Worm (Caenorhabditis elegans) whole organism, L4 larva: ENCODE measurements around the gene C30F2.4.

ENCODE experiments used
- F26F4.8 ChIP-seq: fragments of 200-800 bp; sonication (Bioruptor generic); conservative IDR thresholded peaks from 2 replicates; pipeline ENCODE4 v1.3.6; 2022; ENCODE audit warnings: missing genetic modification characterization, missing compliant biosample characterization
- R02D3.7 ChIP-seq: fragments of 150-350 bp; sonication (generic microtip); optimal IDR thresholded peaks from 3 replicates; lab custom pipeline; 2014; ENCODE audit warnings: missing biosample characterization, missing genetic modification characterization
- Y48G9A.11 ChIP-seq: fragments of 200-800 bp; sonication (Bioruptor generic); IDR thresholded peaks from 2 replicates; pipeline ENCODE4 v1.3.6; 2022; ENCODE audit warnings: missing genetic modification reagents, missing genetic modification characterization, missing compliant biosample characterization
- aha-1 ChIP-seq: fragments of 150-350 bp; peaks from one replicate; lab custom pipeline; 2014; ENCODE audit warnings: missing biosample characterization, missing genetic modification characterization
- arid-1 ChIP-seq: fragments of 200-800 bp; sonication (Bioruptor generic); conservative IDR thresholded peaks from 2 replicates; pipeline ENCODE4 v1.3.6; 2022; ENCODE audit warnings: missing genetic modification reagents, missing genetic modification characterization, missing compliant biosample characterization
- ceh-20 ChIP-seq: fragments of 200-800 bp; sonication (Bioruptor generic); IDR thresholded peaks from 2 replicates; pipeline ENCODE4 v1.3.6; 2022; ENCODE audit warnings: missing genetic modification reagents, missing genetic modification characterization, missing compliant biosample characterization
- ceh-28 ChIP-seq: fragments of 150-350 bp; optimal IDR thresholded peaks from 2 replicates; lab custom pipeline; 2014; ENCODE audit warnings: missing biosample characterization, missing genetic modification reagents, missing genetic modification characterization
- ces-1 ChIP-seq: fragments of 150-350 bp; sonication (generic microtip); optimal IDR thresholded peaks from 4 replicates; lab custom pipeline; 2014; ENCODE audit warnings: missing biosample characterization, missing genetic modification reagents, missing genetic modification characterization
- ctbp-1 ChIP-seq: fragments of 200-800 bp; sonication (Bioruptor generic); IDR thresholded peaks from 2 replicates; pipeline ENCODE4 v1.3.6; 2022; ENCODE audit warnings: missing genetic modification reagents, missing genetic modification characterization, missing compliant biosample characterization
- daf-8 ChIP-seq: fragments of 200-800 bp; sonication (Bioruptor generic); IDR thresholded peaks from 2 replicates; pipeline ENCODE4 v1.3.6; 2022; ENCODE audit warnings: missing genetic modification characterization, missing compliant biosample characterization
- fkh-10 ChIP-seq: fragments of 150-350 bp; optimal IDR thresholded peaks from 2 replicates; lab custom pipeline; 2014; ENCODE audit warnings: missing biosample characterization, missing genetic modification reagents, missing genetic modification characterization
- hif-1 ChIP-seq, 2 experiments: sonication (generic microtip); optimal IDR thresholded peaks; 2 replicates each; lab custom pipeline; 2016 to 2017; ENCODE audit warnings: missing compliant biosample characterization in 2 of 2, missing genetic modification characterization in 2 of 2, missing genetic modification reagents in 2 of 2, missing genotype in 2 of 2, mild to moderate bottlenecking in 1 of 2
- lin-15B ChIP-seq: fragments of 150-350 bp; sonication (generic microtip); optimal IDR thresholded peaks from 3 replicates; lab custom pipeline; 2014; ENCODE audit warnings: missing biosample characterization, missing genetic modification characterization
- lin-29 ChIP-seq: fragments of 200-800 bp; sonication (Bioruptor generic); IDR thresholded peaks from 2 replicates; pipeline ENCODE4 v1.3.6; 2022; ENCODE audit warnings: missing genetic modification reagents, missing genetic modification characterization, missing compliant biosample characterization
- lsy-2 ChIP-seq, 2 experiments: fragments of 150-350 bp in 1 of 2; sonication (generic microtip) in 1 of 2; optimal IDR thresholded peaks; 2 replicates each; lab custom pipeline; 2014 to 2017; ENCODE audit warnings: missing biosample characterization in 2 of 2, missing genetic modification characterization in 2 of 2
- madf-5 ChIP-seq, 2 experiments: fragments of 200-800 bp; sonication (Bioruptor generic); IDR thresholded peaks; 2 replicates each; pipeline ENCODE4 v1.3.6; 2022; ENCODE audit warnings: missing compliant biosample characterization in 2 of 2, missing genetic modification characterization in 2 of 2
- madf-9 ChIP-seq: fragments of 200-800 bp; sonication (Bioruptor generic); conservative IDR thresholded peaks from 2 replicates; pipeline ENCODE4 v1.3.6; 2022; ENCODE audit warnings: missing genetic modification reagents, missing genetic modification characterization, missing compliant biosample characterization
- mdl-1 ChIP-seq, 2 experiments: fragments of 150-350 bp in 1 of 2; sonication (generic microtip) in 1 of 2; optimal IDR thresholded peaks; 2 replicates each; lab custom pipeline; 2014 to 2017; ENCODE audit warnings: missing biosample characterization in 2 of 2, missing genetic modification characterization in 2 of 2
- mep-1 ChIP-seq: fragments of 150-350 bp; sonication (generic microtip); optimal IDR thresholded peaks from 3 replicates; lab custom pipeline; 2014; ENCODE audit warnings: missing biosample characterization, missing genetic modification characterization
- mes-2 ChIP-seq: sonication (generic microtip); optimal IDR thresholded peaks from 2 replicates; lab custom pipeline; 2016; ENCODE audit warnings: missing genotype, mild to moderate bottlenecking, missing genetic modification characterization, missing compliant biosample characterization; ENCODE audit not compliant: poor library complexity, severe bottlenecking
- mxl-3 ChIP-seq: fragments of 200-800 bp; sonication (Bioruptor generic); optimal IDR thresholded peaks from 2 replicates; lab custom pipeline; 2018; ENCODE audit warnings: mild to moderate bottlenecking, missing genetic modification characterization, missing compliant biosample characterization
- nhr-102 ChIP-seq: sonication (generic microtip); optimal IDR thresholded peaks from 2 replicates; lab custom pipeline; 2016; ENCODE audit warnings: mild to moderate bottlenecking, missing genetic modification characterization, moderate library complexity, missing compliant biosample characterization
- nhr-11 ChIP-seq: fragments of 150-350 bp; optimal IDR thresholded peaks from 2 replicates; lab custom pipeline; 2014; ENCODE audit warnings: missing biosample characterization, missing genetic modification characterization
- nhr-237 ChIP-seq: sonication (generic microtip); optimal IDR thresholded peaks from 2 replicates; lab custom pipeline; 2017; ENCODE audit warnings: missing biosample characterization, missing genetic modification characterization
- nhr-6 ChIP-seq: fragments of 150-350 bp; optimal IDR thresholded peaks from 2 replicates; lab custom pipeline; 2014; ENCODE audit warnings: missing biosample characterization, missing genetic modification characterization
- nhr-76 ChIP-seq: fragments of 150-350 bp; optimal IDR thresholded peaks from 2 replicates; lab custom pipeline; 2014; ENCODE audit warnings: missing biosample characterization, missing genetic modification characterization
- pha-4 ChIP-seq, 2 experiments: fragments of 150-350 bp in 1 of 2; fragments of 200-800 bp in 1 of 2; sonication (Bioruptor generic) in 1 of 2; IDR thresholded peaks in 1 of 2; optimal IDR thresholded peaks in 1 of 2; 2 replicates each; pipeline versions ENCODE4 v1.3.6 to Lab custom; 2014 to 2022; ENCODE audit warnings: missing genetic modification characterization in 2 of 2, missing genetic modification reagents in 2 of 2, missing biosample characterization in 1 of 2, missing compliant biosample characterization in 1 of 2
- pqm-1 ChIP-seq: sonication (generic microtip); optimal IDR thresholded peaks from 2 replicates; lab custom pipeline; 2017; ENCODE audit warnings: missing biosample characterization, missing genetic modification characterization
- saeg-2 ChIP-seq: fragments of 200-800 bp; sonication (Bioruptor generic); IDR thresholded peaks from 2 replicates; pipeline ENCODE4 v1.3.6; 2022; ENCODE audit warnings: missing genetic modification reagents, missing genetic modification characterization, missing compliant biosample characterization
- sdz-12 ChIP-seq: fragments of 200-800 bp; sonication (Bioruptor generic); optimal IDR thresholded peaks from 2 replicates; lab custom pipeline; 2018; ENCODE audit warnings: mild to moderate bottlenecking, missing genetic modification characterization, missing compliant biosample characterization
- skn-1 ChIP-seq: fragments of 150-350 bp; optimal IDR thresholded peaks from 2 replicates; lab custom pipeline; 2014; ENCODE audit warnings: missing biosample characterization, missing genetic modification characterization
- snpc-1.2 ChIP-seq: fragments of 200-800 bp; sonication (Bioruptor generic); IDR thresholded peaks from 2 replicates; pipeline ENCODE4 v1.3.6; 2022; ENCODE audit warnings: missing genetic modification reagents, missing genetic modification characterization, missing compliant biosample characterization
- snpc-4 ChIP-seq: fragments of 150-350 bp; optimal IDR thresholded peaks from 2 replicates; lab custom pipeline; 2014; ENCODE audit warnings: missing biosample characterization, missing genetic modification characterization
- spr-3 ChIP-seq: fragments of 200-800 bp; sonication (Bioruptor generic); optimal IDR thresholded peaks from 2 replicates; lab custom pipeline; 2018; ENCODE audit warnings: mild to moderate bottlenecking, missing genetic modification characterization, missing compliant biosample characterization
- unc-62 ChIP-seq, 3 experiments: fragments of 150-350 bp in 1 of 3; sonication (generic microtip); optimal IDR thresholded peaks in 2 of 3; peaks in 1 of 3; 1 replicate in 1 of 3; 2 replicates in 2 of 3; lab custom pipeline; 2014 to 2017; ENCODE audit warnings: missing biosample characterization in 3 of 3, missing genetic modification characterization in 3 of 3, missing genetic modification reagents in 3 of 3, missing genotype in 1 of 3
- vab-7 ChIP-seq: fragments of 200-800 bp; sonication (Bioruptor generic); IDR thresholded peaks from 2 replicates; pipeline ENCODE4 v1.3.6; 2022; ENCODE audit warnings: missing genetic modification reagents, missing genetic modification characterization, missing compliant biosample characterization
- zfp-3 ChIP-seq: fragments of 200-800 bp; sonication (Bioruptor generic); conservative IDR thresholded peaks from 2 replicates; pipeline ENCODE4 v1.3.6; 2022; ENCODE audit warnings: missing genetic modification reagents, missing genetic modification characterization, missing compliant biosample characterization
- zip-11 ChIP-seq: fragments of 200-800 bp; sonication (Bioruptor generic); IDR thresholded peaks from 2 replicates; pipeline ENCODE4 v1.3.6; 2022; ENCODE audit warnings: missing genetic modification characterization, missing compliant biosample characterization
- ztf-11 ChIP-seq: fragments of 150-350 bp; optimal IDR thresholded peaks from 2 replicates; lab custom pipeline; 2014; ENCODE audit warnings: missing biosample characterization, missing genetic modification characterization

Gene C30F2.4

ce11 chrX:16085094-16085493 lies 8.7 kb upstream of the C30F2.4 start, which contains the start of gene C30F2.2:
C30F2.2 (minus strand) TSS chrX:16085215.
- TF ChIP-seq unc-62 (GFP tag; optimal IDR thresholded peaks at IDR 0.05 in 1 of 2; lab: Kevin White, UChicago) (peak in 1 of 2 experiments; percentile 48), unc-62 (tag; optimal IDR thresholded peaks at IDR 0.05; lab: Kevin White, UChicago) (no peak), ceh-20 (GFP tag; lab: Robert Waterston, UW) (no peak), pha-4 (GFP tag; IDR thresholded peaks at IDR 0.05; lab: Robert Waterston, UW) (no peak), pha-4 (tag; optimal IDR thresholded peaks at IDR 0.05; lab: Kevin White, UChicago) (peak; percentile 80), nhr-76 (tag; lab: Kevin White, UChicago) (no peak), mes-2 (tag; lab: Kevin White, UChicago) (no peak), snpc-1.2 (GFP tag; lab: Robert Waterston, UW) (no peak), vab-7 (GFP tag; lab: Robert Waterston, UW) (no peak)

- TF ChIP-seq R02D3.7 (no peak), nhr-11 (tag; lab: Kevin White, UChicago) (no peak), madf-5 (GFP tag; IDR thresholded peaks at IDR 0.05; lab: Robert Waterston, UW) (no peak), Y48G9A.11 (GFP tag; lab: Robert Waterston, UW) (no peak), daf-8 (GFP tag; lab: Robert Waterston, UW) (no peak)
These were observed 5.7 kb upstream of the C30F2.4 start, which contains the start of gene idpp-14 for ce11 chrX:16082024-16082423. idpp-14 (plus strand) TSS chrX:16082347.

ce11 chrX:16078695-16079094 lies 2.3 kb upstream of the C30F2.4 start:
- TF ChIP-seq arid-1 (GFP tag; lab: Robert Waterston, UW) (no peak), zfp-3 (GFP tag; lab: Robert Waterston, UW) (no peak), aha-1 (tag; lab: Kevin White, UChicago) (peak; percentile 77), mep-1 (tag; lab: Kevin White, UChicago) (no peak), saeg-2 (GFP tag; lab: Robert Waterston, UW) (no peak)

ce11 chrX:16072595-16072994 lies 3.8 kb downstream of the C30F2.4 start, which contains the start of gene col-187:
col-187 (plus strand) TSS chrX:16072895.
- TF ChIP-seq madf-5 (GFP tag; IDR thresholded peaks at IDR 0.05; lab: Robert Waterston, UW) (no peak), mxl-3 (GFP tag; lab: Kevin White, UChicago) (no peak), skn-1 (tag; lab: Kevin White, UChicago) (no peak), snpc-4 (tag; lab: Kevin White, UChicago) (no peak), ceh-28 (tag; lab: Kevin White, UChicago) (no peak), fkh-10 (GFP tag; lab: Kevin White, UChicago) (no peak), lin-15B (tag; lab: Kevin White, UChicago) (no peak), nhr-6 (tag; lab: Kevin White, UChicago) (no peak), madf-9 (no peak), lsy-2 (tag; optimal IDR thresholded peaks at IDR 0.05; lab: Kevin White, UChicago) (no peak), aha-1 (tag; lab: Kevin White, UChicago) (no peak), R02D3.7 (no peak), nhr-237 (tag; lab: Kevin White, UChicago) (no peak), ctbp-1 (GFP tag; lab: Robert Waterston, UW) (no peak), spr-3 (no peak), zip-11 (GFP tag; lab: Robert Waterston, UW) (no peak), mdl-1 (tag; optimal IDR thresholded peaks at IDR 0.05; lab: Kevin White, UChicago) (no peak)

- TF ChIP-seq ztf-11 (tag; lab: Kevin White, UChicago) = no peak
- TF ChIP-seq pqm-1 (tag; lab: Kevin White, UChicago) = no peak
- TF ChIP-seq nhr-6 (tag; lab: Kevin White, UChicago) = no peak
- no peak for TF ChIP-seq sdz-12 (GFP tag; lab: Kevin White, UChicago)
- no peak for TF ChIP-seq lin-29 (GFP tag; lab: Robert Waterston, UW)
- TF ChIP-seq mdl-1 (tag; optimal IDR thresholded peaks at IDR 0.05; lab: Kevin White, UChicago) = no peak
- TF ChIP-seq ctbp-1 (GFP tag; lab: Robert Waterston, UW) = no peak
- no peak for TF ChIP-seq nhr-76 (tag; lab: Kevin White, UChicago)
- TF ChIP-seq snpc-1.2 (GFP tag; lab: Robert Waterston, UW) = no peak
- TF ChIP-seq ces-1 (GFP tag; lab: Kevin White, UChicago) = no peak
- TF ChIP-seq mes-2 (tag; lab: Kevin White, UChicago) = no peak
- no peak for TF ChIP-seq nhr-102
- no peak for TF ChIP-seq F26F4.8
- no peak for TF ChIP-seq hif-1 (tag; optimal IDR thresholded peaks at IDR 0.05; lab: Kevin White, UChicago)
- TF ChIP-seq, all 104 proteins: peak for 0
These were observed 8.4 kb downstream of the C30F2.4 start for ce11 chrX:16067984-16068383.
